Fruit fly (Drosophila melanogaster) whole organism, embryonic: ENCODE data around the gene Rab23.
A peak's percentile ranks its signal among the peaks of the same experiment; 100 is the strongest.

Source experiments
- Ada2b ChIP-seq: fragments of 200-800 bp; sonication (Bioruptor generic); IDR thresholded peaks from 2 replicates; pipeline ENCODE4 v1.3.6; 2022; ENCODE audit warnings: missing biosample characterization, missing genetic modification characterization
- Awh ChIP-seq: fragments of 200-800 bp; sonication (Bioruptor generic); IDR thresholded peaks from 2 replicates; pipeline ENCODE4, ENCODE4 v1.3.6; 2022; ENCODE audit warnings: missing biosample characterization, missing genetic modification characterization
- CG10565 ChIP-seq: fragments of 200-800 bp; sonication (Bioruptor generic); optimal IDR thresholded peaks from 3 replicates; lab custom pipeline; 2016; ENCODE audit warnings: missing biosample characterization, mild to moderate bottlenecking, missing genetic modification characterization
- CG10979 ChIP-seq: fragments of 200-800 bp; sonication (Bioruptor generic); optimal IDR thresholded peaks from 2 replicates; lab custom pipeline; 2018; ENCODE audit warnings: missing biosample characterization, mild to moderate bottlenecking, missing genetic modification characterization, moderate library complexity
- CG11247 ChIP-seq: fragments of 200-800 bp; sonication (Bioruptor generic); IDR thresholded peaks from 2 replicates; pipeline ENCODE4 v1.3.6; 2022; ENCODE audit warnings: missing biosample characterization, missing genetic modification characterization
- CG11504 ChIP-seq: fragments of 200-800 bp; sonication (Bioruptor generic); optimal IDR thresholded peaks from 3 replicates; lab custom pipeline; 2019; ENCODE audit warnings: missing biosample characterization, mild to moderate bottlenecking, missing genetic modification characterization, moderate library complexity
- CG11695 ChIP-seq: fragments of 200-800 bp; sonication (Bioruptor generic); IDR thresholded peaks from 3 replicates; pipeline ENCODE4 v1.3.6; 2022; ENCODE audit warnings: missing biosample characterization, missing genetic modification characterization
- CG11696 ChIP-seq: fragments of 200-800 bp; sonication (Bioruptor generic); IDR thresholded peaks from 2 replicates; pipeline ENCODE4 v1.3.6; 2022; ENCODE audit warnings: missing biosample characterization, missing genetic modification characterization
- CG12659 ChIP-seq: fragments of 200-800 bp; sonication (Bioruptor generic); optimal IDR thresholded peaks from 3 replicates; lab custom pipeline; 2017; ENCODE audit warnings: mild to moderate bottlenecking, missing biosample characterization, missing genetic modification reagents, missing genetic modification characterization
- CG14710 ChIP-seq: fragments of 200-800 bp; sonication (Bioruptor generic); optimal IDR thresholded peaks from 3 replicates; lab custom pipeline; 2019; ENCODE audit warnings: missing biosample characterization, mild to moderate bottlenecking, missing genetic modification characterization, moderate library complexity
- CG1647 ChIP-seq: fragments of 200-800 bp; sonication (Bioruptor generic); optimal IDR thresholded peaks from 3 replicates; lab custom pipeline; 2016; ENCODE audit warnings: missing biosample characterization, missing genetic modification characterization
- CG16863 ChIP-seq: fragments of 200-800 bp; sonication (Bioruptor generic); optimal IDR thresholded peaks from 3 replicates; lab custom pipeline; 2016; ENCODE audit warnings: missing biosample characterization, missing genetic modification characterization
- CG17328 ChIP-seq: fragments of 200-800 bp; sonication (Bioruptor generic); IDR thresholded peaks from 2 replicates; pipeline ENCODE4 v1.3.6; 2022; ENCODE audit warnings: missing biosample characterization, missing genetic modification characterization
- CG17359 ChIP-seq: fragments of 200-800 bp; sonication (Bioruptor generic); optimal IDR thresholded peaks from 3 replicates; lab custom pipeline; 2018; ENCODE audit warnings: missing biosample characterization, mild to moderate bottlenecking, missing genetic modification characterization, moderate library complexity
- CG17802 ChIP-seq: fragments of 200-800 bp; sonication (Bioruptor generic); optimal IDR thresholded peaks from 2 replicates; lab custom pipeline; 2018; ENCODE audit warnings: missing biosample characterization, mild to moderate bottlenecking, missing genetic modification characterization, moderate library complexity
- CG1832 ChIP-seq: fragments of 200-800 bp; sonication (Bioruptor generic); optimal IDR thresholded peaks from 2 replicates; lab custom pipeline; 2017; ENCODE audit warnings: missing biosample characterization, mild to moderate bottlenecking, missing genetic modification characterization, inconsistent platforms
- CG2116 ChIP-seq: fragments of 200-800 bp; sonication (Bioruptor generic); optimal IDR thresholded peaks from 3 replicates; lab custom pipeline; 2018; ENCODE audit warnings: missing biosample characterization, mild to moderate bottlenecking, missing genetic modification characterization
- CG2678 ChIP-seq: fragments of 200-800 bp; sonication (Bioruptor generic); optimal IDR thresholded peaks from 3 replicates; lab custom pipeline; 2019; ENCODE audit warnings: missing biosample characterization, mild to moderate bottlenecking, missing genetic modification characterization, moderate library complexity
- CG2889 ChIP-seq: fragments of 200-800 bp; sonication (Bioruptor generic); IDR thresholded peaks from 3 replicates; pipeline ENCODE4 v1.3.6; 2022; ENCODE audit warnings: missing biosample characterization, missing genetic modification characterization
- CG32767 ChIP-seq: fragments of 200-800 bp; sonication (Bioruptor generic); IDR thresholded peaks from 2 replicates; pipeline ENCODE4 v1.3.6; 2022; ENCODE audit warnings: missing biosample characterization, missing genetic modification characterization
- CG4854 ChIP-seq: fragments of 200-800 bp; sonication (Bioruptor generic); optimal IDR thresholded peaks from 2 replicates; lab custom pipeline; 2016; ENCODE audit warnings: missing biosample characterization, missing genetic modification characterization, inconsistent platforms
- CG5180 ChIP-seq: fragments of 200-800 bp; sonication (Bioruptor generic); optimal IDR thresholded peaks from 3 replicates; lab custom pipeline; 2017; ENCODE audit warnings: missing biosample characterization, missing genetic modification characterization, mild to moderate bottlenecking, moderate library complexity, missing genetic modification reagents
- CG8089 ChIP-seq: fragments of 200-800 bp; sonication (Bioruptor generic); optimal IDR thresholded peaks from 3 replicates; lab custom pipeline; 2016; ENCODE audit warnings: missing biosample characterization, missing genetic modification characterization
- CG8290 ChIP-seq, 3 experiments: fragments of 200-800 bp; sonication (Bioruptor generic); optimal IDR thresholded peaks; 2 replicates each; lab custom pipeline; 2016 to 2019; ENCODE audit warnings: missing biosample characterization in 3 of 3, missing genetic modification characterization in 3 of 3, mild to moderate bottlenecking in 2 of 3, moderate library complexity in 1 of 3
- Hsf ChIP-seq: fragments of 200-800 bp; sonication (Bioruptor generic); optimal IDR thresholded peaks from 3 replicates; lab custom pipeline; 2016; ENCODE audit warnings: missing biosample characterization, missing genetic modification characterization
- Mrtf ChIP-seq: fragments of 200-800 bp; sonication (Bioruptor generic); IDR thresholded peaks from 3 replicates; pipeline ENCODE4 v1.3.6; 2022; ENCODE audit warnings: missing biosample characterization, missing genetic modification characterization
- Neu2 ChIP-seq: fragments of 200-800 bp; sonication (Bioruptor generic); optimal IDR thresholded peaks from 3 replicates; lab custom pipeline; 2016; ENCODE audit warnings: missing biosample characterization, missing genetic modification characterization, borderline replicate concordance
- Nf-YA ChIP-seq: fragments of 200-800 bp; sonication (Bioruptor generic); IDR thresholded peaks from 2 replicates; pipeline ENCODE4 v1.3.6; 2022; ENCODE audit warnings: missing biosample characterization, missing genetic modification characterization
- Sox102F ChIP-seq: fragments of 200-800 bp; sonication (Bioruptor generic); optimal IDR thresholded peaks from 2 replicates; lab custom pipeline; 2018; ENCODE audit warnings: missing biosample characterization, mild to moderate bottlenecking, missing genetic modification characterization, moderate library complexity
- Xbp1 ChIP-seq: fragments of 200-800 bp; sonication (Bioruptor generic); optimal IDR thresholded peaks from 3 replicates; lab custom pipeline; 2016; ENCODE audit warnings: missing biosample characterization, mild to moderate bottlenecking, missing genetic modification characterization
- bbx ChIP-seq: fragments of 200-800 bp; sonication (Bioruptor generic); IDR thresholded peaks from 2 replicates; pipeline ENCODE4 v1.3.6; 2022; ENCODE audit warnings: missing biosample characterization, missing genetic modification characterization; ENCODE audit not compliant: partially characterized antibody
- bowl ChIP-seq: fragments of 200-800 bp; sonication (Bioruptor generic); IDR thresholded peaks from 2 replicates; pipeline ENCODE4 v1.3.6; 2022; ENCODE audit warnings: missing biosample characterization, missing genetic modification characterization
- btn ChIP-seq: fragments of 200-800 bp; sonication (Bioruptor generic); optimal IDR thresholded peaks from 2 replicates; lab custom pipeline; 2016; ENCODE audit warnings: missing biosample characterization, missing genetic modification characterization
- chinmo ChIP-seq: fragments of 200-800 bp; sonication (Bioruptor generic); IDR thresholded peaks from 4 replicates; pipeline ENCODE4 v1.3.6; 2022; ENCODE audit warnings: missing biosample characterization, missing genetic modification characterization; ENCODE audit not compliant: partially characterized antibody
- chm ChIP-seq: fragments of 200-800 bp; sonication (Bioruptor generic); IDR thresholded peaks from 2 replicates; pipeline ENCODE4 v1.3.6; 2022; ENCODE audit warnings: missing biosample characterization, missing genetic modification characterization
- fd64A ChIP-seq: fragments of 200-800 bp; sonication (Bioruptor generic); optimal IDR thresholded peaks from 3 replicates; lab custom pipeline; 2018; ENCODE audit warnings: missing biosample characterization, mild to moderate bottlenecking, missing genetic modification characterization
- fu2 ChIP-seq: fragments of 200-800 bp; sonication (Bioruptor generic); optimal IDR thresholded peaks from 2 replicates; lab custom pipeline; 2016; ENCODE audit warnings: missing biosample characterization, missing genetic modification characterization
- gem ChIP-seq: fragments of 200-800 bp; sonication (Bioruptor generic); optimal IDR thresholded peaks from 2 replicates; lab custom pipeline; 2019; ENCODE audit warnings: missing biosample characterization, mild to moderate bottlenecking, missing genetic modification characterization, moderate library complexity
- grn ChIP-seq: fragments of 200-800 bp; sonication (Bioruptor generic); optimal IDR thresholded peaks from 3 replicates; lab custom pipeline; 2017; ENCODE audit warnings: missing biosample characterization, missing genetic modification characterization
- ham ChIP-seq: fragments of 200-800 bp; sonication (Bioruptor generic); IDR thresholded peaks from 2 replicates; pipeline ENCODE4 v1.3.6; 2022; ENCODE audit warnings: missing biosample characterization, missing genetic modification characterization
- jumu ChIP-seq: fragments of 200-800 bp; sonication (Bioruptor generic); optimal IDR thresholded peaks from 3 replicates; lab custom pipeline; 2016; ENCODE audit warnings: missing biosample characterization, missing genetic modification characterization
- mam ChIP-seq: fragments of 200-800 bp; sonication (Bioruptor generic); optimal IDR thresholded peaks from 3 replicates; lab custom pipeline; 2016; ENCODE audit warnings: missing biosample characterization, missing genetic modification characterization
- nmo ChIP-seq: fragments of 200-800 bp; sonication (Bioruptor generic); optimal IDR thresholded peaks from 2 replicates; lab custom pipeline; 2018; ENCODE audit warnings: missing biosample characterization, mild to moderate bottlenecking, missing genetic modification characterization, moderate library complexity
- oc ChIP-seq: fragments of 200-800 bp; sonication (Bioruptor generic); optimal IDR thresholded peaks from 2 replicates; lab custom pipeline; 2018; ENCODE audit warnings: missing biosample characterization, mild to moderate bottlenecking, missing genetic modification characterization, moderate library complexity
- p53 ChIP-seq: fragments of 200-800 bp; sonication (Bioruptor generic); optimal IDR thresholded peaks from 2 replicates; lab custom pipeline; 2016; ENCODE audit warnings: missing biosample characterization, missing genetic modification characterization
- pita ChIP-seq: fragments of 200-800 bp; sonication (Bioruptor generic); optimal IDR thresholded peaks from 2 replicates; lab custom pipeline; 2017; ENCODE audit warnings: missing biosample characterization, mild to moderate bottlenecking, missing genetic modification characterization
- ro ChIP-seq: fragments of 200-800 bp; sonication (Bioruptor generic); IDR thresholded peaks from 2 replicates; pipeline ENCODE4 v1.3.6; 2022; ENCODE audit warnings: missing biosample characterization, missing genetic modification characterization
- slp2 ChIP-seq: fragments of 200-800 bp; sonication (Bioruptor generic); optimal IDR thresholded peaks from 2 replicates; lab custom pipeline; 2016; ENCODE audit warnings: missing biosample characterization, missing genetic modification characterization
- usp ChIP-seq: fragments of >200 bp; optimal IDR thresholded peaks from 2 replicates; lab custom pipeline; 2017; ENCODE audit warnings: missing biosample characterization, missing genetic modification characterization

Rab23 gene

dm6 chr3R:5686049-5686757, 969 bp upstream of the Rab23 start (continued):
- TF ChIP-seq CG2678 (peak; percentile 76), ro (no peak), CG32767 (no peak), btn (GFP tag; lab: Kevin White, UChicago) (no peak), CG12659 (GFP tag; lab: Kevin White, UChicago) (peak; percentile 34), CG5180 (GFP tag; lab: Kevin White, UChicago) (peak; percentile 5), fd64A (GFP tag; lab: Kevin White, UChicago) (no peak), CG14710 (tag; lab: Kevin White, UChicago) (no peak), Ada2b (0 out of 2 replicates have a peak, but pooled peaks have one; percentile 23), CG17802 (tag; lab: Kevin White, UChicago) (no peak), Awh (GFP tag; lab: Robert Waterston, UW) (peak; percentile 75), CG2889 (0 out of 3 replicates have a peak, but pooled peaks have one; percentile 22), CG8089 (GFP tag; lab: Kevin White, UChicago) (no peak), CG2116 (no peak), CG10565 (GFP tag; lab: Kevin White, UChicago) (no peak), Sox102F (GFP tag; lab: Kevin White, UChicago) (peak; percentile 63), CG1647 (peak; percentile 2), Nf-YA (GFP tag; lab: Robert Waterston, UW) (no peak), CG11247 (peak; percentile 40; the same call in 1 of the 2 replicates), CG11504 (tag; lab: Kevin White, UChicago) (peak; percentile 72), pita (GFP tag; lab: Kevin White, UChicago) (no peak), gem (tag; lab: Kevin White, UChicago) (peak; percentile 70), CG16863 (GFP tag; lab: Kevin White, UChicago) (no peak), bbx (GFP tag; lab: Robert Waterston, UW) (no peak), oc (no peak), chinmo (GFP tag; lab: Robert Waterston, UW) (no peak), nmo (GFP tag; lab: Kevin White, UChicago) (peak; percentile 5), jumu (GFP tag; lab: Kevin White, UChicago) (peak; percentile 23), Mrtf (GFP tag; lab: Robert Waterston, UW) (peak; percentile 37; the same call in 1 of the 3 replicates), CG11696 (no peak), Xbp1 (GFP tag; lab: Kevin White, UChicago) (peak; percentile 41), chm (GFP tag; lab: Robert Waterston, UW) (no peak), CG10979 (tag; lab: Kevin White, UChicago) (peak; percentile 38), grn (GFP tag; lab: Kevin White, UChicago) (no peak), fu2 (GFP tag; lab: Kevin White, UChicago) (no peak), p53 (GFP tag; lab: Kevin White, UChicago) (no peak), CG1832 (no peak), bowl (GFP tag; lab: Robert Waterston, UW) (no peak), CG11695 (GFP tag; lab: Robert Waterston, UW) (peak; percentile 23; the same call in 1 of the 3 replicates), CG8290 (GFP tag; optimal IDR thresholded peaks at IDR 0.05; lab: Kevin White, UChicago) (no peak), CG8290 (tag; optimal IDR thresholded peaks at IDR 0.05; lab: Kevin White, UChicago) (peak in 1 of 2 experiments; percentile 74), CG17359 (peak; percentile 64), CG4854 (no peak), Hsf (GFP tag; lab: Kevin White, UChicago) (peak; percentile 55), slp2 (GFP tag; lab: Kevin White, UChicago) (peak; percentile 24), ham (GFP tag; lab: Robert Waterston, UW) (no peak), Neu2 (GFP tag; lab: Kevin White, UChicago) (no peak), usp (GFP tag; lab: Kevin White, UChicago) (no peak), mam (GFP tag; lab: Kevin White, UChicago) (no peak), CG17328 (GFP tag; lab: Robert Waterston, UW) (0 out of 2 replicates have a peak, but pooled peaks have one; percentile 31)
